Worm (Caenorhabditis elegans): Measurements from ENCODE around the gene srt-4.

Gene srt-4

DNA sequence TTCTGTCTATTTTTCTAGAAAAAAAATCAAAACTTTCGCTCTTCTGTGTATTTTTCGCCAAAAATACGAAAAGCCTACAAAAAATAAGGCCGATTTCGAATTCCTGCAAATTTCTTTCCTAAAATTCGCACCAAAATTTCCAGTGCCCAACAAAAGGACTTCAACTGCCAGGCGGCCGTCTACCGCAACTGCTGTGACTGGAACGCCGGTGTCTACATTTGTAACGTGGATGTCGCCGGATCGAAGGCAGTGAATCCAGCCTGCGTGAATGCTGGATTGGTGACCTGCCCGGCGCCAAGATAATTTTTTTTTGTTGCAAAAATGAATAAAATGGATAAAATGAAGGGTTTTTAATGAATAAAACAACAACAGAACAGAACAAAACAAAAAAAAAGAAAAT, 24.1 kb downstream of the srt-4 start:
- TF ChIP-seq hlh-8 (tag; optimal IDR thresholded peaks at IDR 0.05) (no peak), ceh-22 (tag; optimal IDR thresholded peaks at IDR 0.05) (no peak), pax-1 (tag; optimal IDR thresholded peaks at IDR 0.05) (no peak), dmd-4 (tag; optimal IDR thresholded peaks at IDR 0.05; ENCODE audit: borderline replicate concordance) (no peak), ceh-6 (GFP tag; optimal IDR thresholded peaks at IDR 0.05) (no peak), hlh-13 (GFP tag; optimal IDR thresholded peaks at IDR 0.05) (no peak), hlh-15 (tag; optimal IDR thresholded peaks at IDR 0.05) (no peak), pag-3 (tag; optimal IDR thresholded peaks at IDR 0.05; ENCODE audit: borderline replicate concordance) (no peak), unc-86 (tag; optimal IDR thresholded peaks at IDR 0.05) (no peak), tbx-2 (tag; optimal IDR thresholded peaks at IDR 0.05) (no peak), che-1 (tag; optimal IDR thresholded peaks at IDR 0.05) (no peak), unc-3 (GFP tag; conservative IDR thresholded peaks at IDR 0.05) (no peak), unc-3 (tag; optimal IDR thresholded peaks at IDR 0.05) (no peak), K02D7.2 (tag; optimal IDR thresholded peaks at IDR 0.05) (no peak), T23F11.4 (GFP tag; optimal IDR thresholded peaks at IDR 0.05) (no peak), tbx-7 (tag; optimal IDR thresholded peaks at IDR 0.05) (no peak), elt-2 (tag; optimal IDR thresholded peaks at IDR 0.05) (no peak), ceh-14 (tag; optimal IDR thresholded peaks at IDR 0.05) (no peak), nhr-11 (tag; optimal IDR thresholded peaks at IDR 0.05) (no peak), sdc-2 (tag; optimal IDR thresholded peaks at IDR 0.05) (no peak), ceh-45 (GFP tag; IDR thresholded peaks at IDR 0.05) (no peak)

DNA sequence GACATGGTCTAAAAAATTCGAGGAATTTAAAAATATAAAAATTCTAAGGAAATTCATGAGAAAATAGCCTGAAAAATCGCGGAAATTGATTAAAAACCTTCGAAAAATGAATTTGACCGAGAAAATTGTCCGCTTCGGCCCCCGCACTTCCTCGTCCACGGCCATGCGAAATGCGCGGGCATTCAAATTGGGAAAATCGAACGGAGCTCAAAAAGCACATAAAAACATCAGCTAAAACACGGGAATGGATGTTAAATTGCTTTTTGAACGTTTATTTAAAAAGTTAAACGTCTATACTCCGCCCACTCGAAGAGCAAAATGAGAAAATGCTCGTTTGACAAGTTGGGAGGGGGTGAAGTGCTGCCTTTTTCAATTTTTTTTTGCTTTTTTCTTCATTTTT, 25.4 kb downstream of the srt-4 start, which contains the start of gene F53E10.6:
F53E10.6 (minus strand) TSS at position 8 of the 400 bp plus-strand sequence.
- TF ChIP-seq ref-2 (tag; optimal IDR thresholded peaks at IDR 0.05) (peak; percentile 19), fax-1 (tag; optimal IDR thresholded peaks at IDR 0.05) (peak; percentile 22), ceh-30 (tag; optimal IDR thresholded peaks at IDR 0.05) (no peak), Y22D7AL.16 (tag; optimal IDR thresholded peaks at IDR 0.05) (no peak), unc-42 (tag; optimal IDR thresholded peaks at IDR 0.05) (peak; percentile 24), ceh-34 (tag; optimal IDR thresholded peaks at IDR 0.05) (peak; percentile 28), mec-3 (tag; optimal IDR thresholded peaks at IDR 0.05; ENCODE audit: borderline replicate concordance) (peak; percentile 39), T23F11.4 (GFP tag; optimal IDR thresholded peaks at IDR 0.05) (no peak), zip-5 (tag; optimal IDR thresholded peaks at IDR 0.05) (peak; percentile 63), tbx-7 (tag; optimal IDR thresholded peaks at IDR 0.05) (peak; percentile 58), ceh-31 (tag; optimal IDR thresholded peaks at IDR 0.05) (peak; percentile 88), ama-1 (optimal IDR thresholded peaks at IDR 0.05) (no peak), elt-2 (tag; optimal IDR thresholded peaks at IDR 0.05) (peak; percentile 39), npax-4 (tag; optimal IDR thresholded peaks at IDR 0.05) (peak; percentile 2), pqm-1 (tag; optimal IDR thresholded peaks at IDR 0.05) (no peak), ceh-14 (tag; optimal IDR thresholded peaks at IDR 0.05) (no peak), rnt-1 (tag; optimal IDR thresholded peaks at IDR 0.05) (peak; percentile 4), hlh-8 (tag; optimal IDR thresholded peaks at IDR 0.05) (peak; percentile 41), tbx-2 (tag; optimal IDR thresholded peaks at IDR 0.05) (peak; percentile 63), C08G9.2 (tag; optimal IDR thresholded peaks at IDR 0.05) (peak; percentile 91), ets-4 (tag; optimal IDR thresholded peaks at IDR 0.05) (peak; percentile 76), ceh-2 (tag; optimal IDR thresholded peaks at IDR 0.05) (peak; percentile 75)

DNA sequence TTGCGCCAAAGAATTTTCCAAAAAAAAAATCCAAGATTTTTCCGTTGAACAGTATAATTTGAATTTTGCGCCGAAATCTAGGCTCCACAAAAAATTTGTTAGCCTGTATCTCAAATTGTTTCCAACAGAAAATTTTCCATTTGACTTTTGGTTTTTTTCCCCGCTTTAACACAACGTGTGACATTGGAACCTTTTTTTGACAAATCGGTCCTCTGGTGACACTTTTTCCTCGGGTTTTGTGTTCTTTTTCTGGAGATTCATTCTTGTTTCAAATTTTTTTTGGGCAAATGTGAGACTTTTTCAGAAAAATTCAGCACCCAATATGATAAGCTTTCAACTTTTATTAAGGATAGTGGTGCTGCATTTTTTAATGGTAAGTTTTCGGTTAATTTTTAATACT, 30.6 kb downstream of the srt-4 start, which contains the start of gene acr-17:
acr-17 (plus strand) TSS at position 301 of the 400 bp plus-strand sequence.
- TF ChIP-seq ceh-22 (tag; optimal IDR thresholded peaks at IDR 0.05), result no peak
- TF ChIP-seq sox-2 (GFP tag; IDR thresholded peaks at IDR 0.05), result no peak
- TF ChIP-seq che-1 (tag; optimal IDR thresholded peaks at IDR 0.05), result no peak
- no peak for TF ChIP-seq fax-1 (tag; optimal IDR thresholded peaks at IDR 0.05)
- TF ChIP-seq unc-55 (GFP tag; optimal IDR thresholded peaks at IDR 0.05), result no peak
- no peak for TF ChIP-seq dmd-4 (tag; optimal IDR thresholded peaks at IDR 0.05; ENCODE audit: borderline replicate concordance)
- no peak for TF ChIP-seq ceh-19 (GFP tag; optimal IDR thresholded peaks at IDR 0.05)

Data from whole organism, late embryonic.